Worm (Caenorhabditis elegans) whole organism, young adult: ENCODE data around the gene F20D6.12.

Source experiments
- B0019.2 ChIP-seq: fragments of 200-800 bp; sonication (Bioruptor generic); conservative IDR thresholded peaks from 2 replicates; pipeline ENCODE4 v1.3.6; 2022; ENCODE audit warnings: missing genetic modification reagents, missing genetic modification characterization, missing compliant biosample characterization
- F49E8.2 ChIP-seq: sonication (generic microtip); optimal IDR thresholded peaks from 3 replicates; lab custom pipeline; 2017; ENCODE audit warnings: missing genetic modification characterization, mild to moderate bottlenecking, missing compliant biosample characterization, antibody characterized with exemption, moderate library complexity; ENCODE audit not compliant: insufficient read depth
- F57C9.4 ChIP-seq: sonication (generic microtip); optimal IDR thresholded peaks from 2 replicates; lab custom pipeline; 2017; ENCODE audit warnings: mild to moderate bottlenecking, missing genetic modification characterization, missing compliant biosample characterization
- Y67H2A.10 ChIP-seq: fragments of 200-800 bp; sonication (Bioruptor generic); conservative IDR thresholded peaks from 2 replicates; pipeline ENCODE4 v1.3.6; 2022; ENCODE audit warnings: missing genetic modification reagents, missing genetic modification characterization, missing compliant biosample characterization
- ama-1 ChIP-seq, 3 experiments: fragments of 150-350 bp in 1 of 3; sonication (generic microtip) in 2 of 3; optimal IDR thresholded peaks; 2 replicates each; lab custom pipeline; 2014 to 2018; ENCODE audit warnings: missing biosample characterization in 2 of 3, missing genetic modification characterization in 2 of 3, missing genetic modification reagents in 2 of 3
- aptf-3 ChIP-seq: fragments of 200-800 bp; sonication (Bioruptor generic); IDR thresholded peaks from 2 replicates; pipeline ENCODE4 v1.3.6; 2022; ENCODE audit warnings: missing genetic modification characterization, missing compliant biosample characterization
- atf-7 ChIP-seq: sonication (generic microtip); optimal IDR thresholded peaks from 2 replicates; lab custom pipeline; 2017; ENCODE audit warnings: mild to moderate bottlenecking, missing genetic modification characterization, missing compliant biosample characterization
- attf-6 ChIP-seq: fragments of 200-800 bp; sonication (Bioruptor generic); IDR thresholded peaks from 2 replicates; pipeline ENCODE4 v1.3.6; 2022; ENCODE audit warnings: missing genetic modification reagents, missing genetic modification characterization, missing compliant biosample characterization
- egl-18 ChIP-seq: fragments of 200-800 bp; sonication (Bioruptor generic); IDR thresholded peaks from 2 replicates; pipeline ENCODE4 v1.3.6; 2022; ENCODE audit warnings: missing genetic modification reagents, missing genetic modification characterization, missing compliant biosample characterization
- ekl-4 ChIP-seq: fragments of 200-800 bp; sonication (Bioruptor generic); IDR thresholded peaks from 2 replicates; pipeline ENCODE4 v1.3.6; 2022; ENCODE audit warnings: missing genetic modification reagents, missing genetic modification characterization, missing compliant biosample characterization
- lag-1 ChIP-seq: fragments of 200-800 bp; sonication (Bioruptor generic); IDR thresholded peaks from 2 replicates; pipeline ENCODE4 v1.3.6; 2022; ENCODE audit warnings: missing genetic modification reagents, missing genetic modification characterization, missing compliant biosample characterization
- nhr-90 ChIP-seq: sonication (generic microtip); optimal IDR thresholded peaks from 2 replicates; lab custom pipeline; 2016; ENCODE audit warnings: missing genotype, mild to moderate bottlenecking, missing genetic modification characterization, missing compliant biosample characterization
- unc-130 ChIP-seq: sonication (generic microtip); optimal IDR thresholded peaks from 2 replicates; lab custom pipeline; 2016; ENCODE audit warnings: missing genetic modification reagents, missing genetic modification characterization, missing compliant biosample characterization
- unc-62 ChIP-seq: fragments of 150-350 bp; optimal IDR thresholded peaks from 2 replicates; lab custom pipeline; 2014; ENCODE audit warnings: missing biosample characterization, missing genetic modification reagents, missing genetic modification characterization

DNA sequence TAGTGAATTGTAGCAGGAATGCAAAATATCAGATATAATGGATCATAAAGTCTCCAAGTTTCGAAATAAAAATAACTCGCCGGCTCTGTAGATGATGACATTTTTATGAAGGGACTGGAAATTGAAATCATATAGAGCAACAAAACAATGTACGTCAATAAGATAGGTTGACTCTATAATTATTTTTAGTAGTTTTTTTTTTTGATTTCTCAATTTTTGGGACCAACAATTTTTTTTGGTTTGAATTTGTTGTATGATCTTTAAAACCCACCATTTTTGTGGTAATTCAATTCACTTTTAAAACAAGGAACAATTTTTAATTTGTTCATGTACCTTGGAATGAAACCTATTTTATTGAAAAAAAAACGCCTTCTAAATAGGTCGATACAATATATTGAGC lies at the start of gene F20D6.12:
- TF ChIP-seq ekl-4 (no peak), F49E8.2 (tag; lab: Kevin White, UChicago) (no peak), unc-62 (GFP tag; lab: Kevin White, UChicago) (no peak), lag-1 (GFP tag; lab: Robert Waterston, UW) (no peak), egl-18 (no peak), atf-7 (tag; lab: Kevin White, UChicago) (no peak), ama-1 (optimal IDR thresholded peaks at IDR 0.05; lab: Kevin White, UChicago) (no peak), ama-1 (GFP tag; optimal IDR thresholded peaks at IDR 0.05; lab: Kevin White, UChicago) (no peak), attf-6 (GFP tag; lab: Robert Waterston, UW) (no peak), unc-130 (GFP tag; lab: Kevin White, UChicago) (no peak), F57C9.4 (no peak), nhr-90 (tag; lab: Kevin White, UChicago) (no peak), B0019.2 (GFP tag; lab: Robert Waterston, UW) (no peak), aptf-3 (GFP tag; lab: Robert Waterston, UW) (no peak), Y67H2A.10 (no peak)
